Fruit fly (Drosophila melanogaster): ENCODE data around the gene Jon65Ai.

The Jon65Ai gene

DNA sequence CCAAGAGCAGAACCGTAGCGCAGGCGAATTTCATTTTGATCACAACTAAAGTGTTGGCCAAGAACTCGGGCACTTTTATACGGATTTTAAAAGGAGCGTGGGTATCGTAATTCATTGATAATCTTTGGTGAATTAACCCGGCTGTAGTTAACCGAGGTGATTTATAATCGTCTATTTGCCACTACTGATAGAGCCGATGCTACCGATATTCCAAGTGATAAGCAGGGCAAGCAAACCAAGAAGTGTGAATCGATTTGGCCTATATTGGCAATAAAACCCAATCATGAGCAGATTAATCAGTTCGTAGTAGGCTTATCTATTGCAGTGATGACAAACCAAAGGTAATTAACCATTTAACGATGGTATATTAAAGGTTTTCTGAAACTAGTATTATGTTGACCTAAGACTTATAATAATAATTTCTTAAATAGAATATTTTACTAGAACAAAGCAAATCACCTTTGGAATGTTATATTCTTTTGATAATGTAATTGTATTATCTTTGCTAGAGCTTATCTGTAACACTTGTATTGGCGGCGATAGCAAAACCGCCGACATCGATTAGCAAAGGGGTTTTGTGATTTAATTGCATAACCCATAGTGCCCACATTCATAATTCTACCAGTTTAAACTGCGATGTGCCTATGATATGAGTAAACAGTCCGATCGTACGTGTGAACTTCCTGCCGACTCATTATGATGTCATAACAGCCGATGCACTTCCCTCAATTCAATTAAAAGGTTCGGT is 8.8 kb upstream of the Jon65Ai start, which contains the start of gene CG10472:
TSS of gene CG10472 (minus strand) at position 51 of the 748 bp plus-strand sequence.
- TF ChIP-seq CG8478 (optimal IDR thresholded peaks at IDR 0.05) (no peak), CTCF (optimal IDR thresholded peaks at IDR 0.05) (no peak)

DNA sequence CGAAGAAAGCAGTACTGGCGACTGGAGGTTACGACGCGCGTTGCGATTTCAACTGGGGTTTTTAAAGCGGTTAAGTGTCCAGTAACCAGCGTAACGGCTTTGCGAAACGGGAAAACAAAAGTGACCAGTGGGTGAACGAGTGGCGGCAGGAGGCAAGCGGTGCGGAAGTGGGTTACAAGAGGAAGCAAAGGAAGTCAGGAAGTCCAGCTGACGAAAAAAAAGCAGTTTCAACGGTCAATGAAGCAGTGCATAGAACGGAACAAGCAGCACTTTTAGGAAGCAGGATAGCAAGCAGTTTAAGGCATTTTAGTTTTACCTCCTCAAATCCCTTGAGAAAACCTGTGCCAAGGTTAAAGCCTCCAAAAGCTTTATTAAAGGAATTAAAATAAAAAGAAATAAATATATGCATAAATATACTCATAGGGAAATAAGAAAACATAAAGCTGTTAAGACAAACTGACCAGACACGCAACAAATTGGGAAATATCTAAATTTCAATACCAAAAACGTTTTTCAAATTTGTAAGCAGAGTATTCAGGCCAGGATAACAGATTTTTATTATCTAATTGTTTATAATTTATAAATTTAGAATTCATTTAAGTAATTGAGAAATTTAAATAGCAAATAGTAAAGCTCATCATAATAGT is 4.9 kb upstream of the Jon65Ai start, which contains the start of gene CG6592:
TSS of gene CG6592 (plus strand) at position 597 of the 647 bp plus-strand sequence.
- TF ChIP-seq CTCF (optimal IDR thresholded peaks at IDR 0.05) (peak; percentile 61 to 65), CG8478 (optimal IDR thresholded peaks at IDR 0.05) (no peak)

DNA sequence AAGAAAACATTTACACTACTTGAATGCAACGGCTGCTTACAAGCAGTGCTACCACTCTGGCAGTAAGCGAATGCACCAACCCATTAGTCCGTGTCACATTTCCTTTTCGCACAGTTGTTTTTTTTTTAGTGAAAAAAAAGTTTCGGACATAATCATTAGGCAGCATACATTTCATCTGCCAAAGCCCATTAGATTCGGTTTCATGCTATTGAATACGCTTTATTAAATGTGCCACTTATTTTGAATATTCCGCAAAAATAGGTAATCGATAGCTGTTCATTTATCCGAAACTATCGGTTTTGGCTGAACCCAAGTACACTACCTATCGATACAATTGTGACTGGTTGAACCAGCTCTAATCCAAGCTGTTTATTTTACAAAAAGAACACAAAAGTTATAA is 560 bp upstream of the Jon65Ai start, which contains the start of gene tant:
TSS of gene tant (plus strand) at position 334 of the 400 bp plus-strand sequence.
- TF ChIP-seq CG8478 (optimal IDR thresholded peaks at IDR 0.05) (no peak), CTCF (optimal IDR thresholded peaks at IDR 0.05) (peak; percentile 52 to 62)

DNA sequence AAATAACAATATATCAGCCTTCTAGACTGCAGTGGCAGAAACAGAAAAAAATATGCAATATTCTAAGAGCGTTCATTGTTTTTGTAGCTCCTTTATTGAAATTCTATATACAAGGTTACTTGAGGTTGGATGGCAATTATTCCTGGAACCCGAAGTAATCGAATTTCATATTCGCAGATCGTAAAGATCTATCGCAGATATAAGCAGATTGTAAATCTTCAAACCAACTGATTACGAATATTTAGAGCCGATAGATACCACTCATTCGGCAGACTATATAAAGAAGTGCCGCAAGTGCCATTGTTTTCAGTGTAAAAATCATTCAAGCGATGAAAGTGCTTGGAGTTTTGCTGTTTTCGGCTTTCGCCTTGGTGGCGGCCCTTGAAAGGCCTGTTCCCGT is 2.2 kb downstream of the Jon65Ai start, which contains the start of gene Jon65Aii:
TSS of gene Jon65Aii (plus strand) at position 301 of the 400 bp plus-strand sequence.
- TF ChIP-seq CG8478 (optimal IDR thresholded peaks at IDR 0.05) (no peak), CTCF (optimal IDR thresholded peaks at IDR 0.05) (no peak)

DNA sequence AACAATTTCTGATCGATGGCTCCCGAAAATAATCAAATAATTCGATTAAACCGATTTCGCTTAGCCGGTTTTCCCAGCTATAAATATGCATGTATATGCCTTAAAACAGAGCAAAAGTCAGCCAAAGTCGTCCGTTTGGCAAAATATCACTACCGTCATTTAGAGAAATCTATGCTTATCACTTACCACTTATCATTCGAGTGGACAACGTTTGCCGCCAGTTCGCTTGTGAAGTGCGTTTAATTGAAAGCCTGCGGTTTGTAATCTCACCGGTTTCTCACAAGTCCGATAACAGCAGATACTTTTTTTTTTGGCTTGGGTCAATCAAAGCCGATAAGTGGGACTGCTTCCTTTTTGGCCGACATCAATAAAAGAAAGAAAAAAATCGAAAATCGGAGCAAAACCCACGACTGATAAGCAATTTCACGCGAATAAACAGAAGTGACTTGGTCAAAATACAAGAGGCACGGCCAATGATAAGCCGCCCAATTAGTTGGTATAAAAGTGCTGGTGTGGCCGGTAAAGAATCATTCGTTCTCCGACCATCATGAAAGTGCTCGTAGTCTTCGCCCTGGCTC is 3.9 kb downstream of the Jon65Ai start, which contains the start of gene Jon65Aiii:
TSS of gene Jon65Aiii (plus strand) at position 528 of the 578 bp plus-strand sequence.
- TF ChIP-seq CG8478 (optimal IDR thresholded peaks at IDR 0.05) (no peak), CTCF (optimal IDR thresholded peaks at IDR 0.05) (no peak)

DNA sequence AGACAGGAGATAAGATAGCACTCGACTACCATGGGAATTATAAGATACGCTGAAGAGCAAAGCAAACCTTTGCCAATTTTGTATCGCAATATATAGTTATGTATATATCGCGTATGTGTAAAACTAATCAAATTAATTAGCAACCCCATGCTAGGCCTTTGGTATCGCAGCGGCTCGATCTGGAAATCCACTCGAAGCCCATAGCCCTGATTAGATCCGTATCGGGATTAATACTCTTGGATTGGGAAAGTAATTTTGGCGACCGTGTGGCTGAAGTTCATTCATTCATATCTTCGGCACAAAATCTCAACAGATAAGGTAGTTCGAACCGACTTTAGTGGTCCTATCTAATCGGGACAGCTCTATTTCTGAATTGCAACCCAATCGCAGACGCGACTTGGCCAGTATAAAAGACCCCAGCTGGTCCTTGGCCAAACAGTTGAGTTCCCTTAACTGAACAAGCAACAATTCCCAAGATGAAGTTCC is 15.5 kb downstream of the Jon65Ai start, which contains the start of gene Jon65Aiv:
TSS of gene Jon65Aiv (plus strand) at position 436 of the 486 bp plus-strand sequence.
- TF ChIP-seq CTCF (optimal IDR thresholded peaks at IDR 0.05) (no peak), CG8478 (optimal IDR thresholded peaks at IDR 0.05) (no peak)

DNA sequence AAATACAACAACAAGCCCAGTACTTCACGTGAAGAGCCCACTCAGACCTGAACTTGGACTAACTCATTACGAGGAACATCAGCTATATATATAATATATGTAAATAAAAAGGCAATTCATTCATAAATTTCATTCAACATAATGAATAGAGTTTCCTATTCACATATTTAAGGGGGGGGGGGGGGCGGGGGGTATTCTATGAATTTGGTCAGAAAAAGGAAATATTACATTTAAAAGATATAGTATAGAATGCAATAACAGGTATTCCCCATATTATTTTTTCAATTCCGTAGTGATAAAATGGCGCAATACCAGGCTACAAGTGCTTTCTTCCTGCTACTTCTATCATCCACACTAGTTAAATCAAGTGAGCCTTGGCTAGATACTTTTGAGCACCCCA is 17.4 kb downstream of the Jon65Ai start, which contains the start of gene CG6462:
TSS of gene CG6462 (plus strand) at position 301 of the 400 bp plus-strand sequence.
- no peak for TF ChIP-seq CG8478 (optimal IDR thresholded peaks at IDR 0.05)
- no peak for TF ChIP-seq CTCF (optimal IDR thresholded peaks at IDR 0.05)

DNA sequence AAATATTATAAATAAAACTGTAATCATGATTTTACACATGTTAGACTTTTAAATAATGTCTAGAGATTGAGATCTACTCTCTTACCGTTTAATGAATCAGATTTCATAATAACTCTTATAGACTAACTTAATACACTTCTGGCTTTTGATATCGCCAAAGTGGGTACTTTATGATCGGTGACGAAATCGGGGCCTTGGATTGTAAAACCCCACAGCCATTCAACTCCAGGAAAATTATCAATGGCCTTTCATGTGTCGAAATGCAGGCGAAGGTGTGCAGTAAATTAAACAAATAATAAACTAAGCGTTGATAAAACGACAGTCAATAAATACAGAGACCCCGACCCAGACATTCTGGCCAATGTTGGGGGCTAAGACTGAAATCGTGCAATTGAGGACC is 18.1 kb downstream of the Jon65Ai start:
- no peak for TF ChIP-seq CTCF (optimal IDR thresholded peaks at IDR 0.05)
- no peak for TF ChIP-seq CG8478 (optimal IDR thresholded peaks at IDR 0.05)

DNA sequence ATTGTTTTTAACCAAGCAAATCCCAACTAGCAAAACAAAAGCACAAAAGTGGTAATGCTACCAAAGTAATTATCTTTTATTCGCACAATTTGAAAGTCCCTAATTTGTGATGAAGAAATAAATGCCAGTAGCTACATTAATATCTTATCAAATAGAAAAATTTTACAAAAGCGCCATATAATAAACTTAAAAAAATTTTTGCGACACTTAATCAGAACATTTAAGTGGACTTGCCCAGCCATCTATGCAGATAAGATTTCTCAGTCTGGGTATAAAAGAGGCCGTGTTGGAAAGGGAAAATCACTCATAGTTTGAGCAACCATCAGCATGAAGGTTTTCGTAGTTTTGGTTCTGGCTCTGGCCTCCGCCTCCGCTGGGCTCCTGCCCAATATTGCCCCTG is 19.3 kb downstream of the Jon65Ai start, which contains the start of gene yip7:
TSS of gene yip7 (plus strand) at position 301 of the 400 bp plus-strand sequence.
- TF ChIP-seq CTCF (optimal IDR thresholded peaks at IDR 0.05) (no peak), CG8478 (optimal IDR thresholded peaks at IDR 0.05) (no peak)

DNA sequence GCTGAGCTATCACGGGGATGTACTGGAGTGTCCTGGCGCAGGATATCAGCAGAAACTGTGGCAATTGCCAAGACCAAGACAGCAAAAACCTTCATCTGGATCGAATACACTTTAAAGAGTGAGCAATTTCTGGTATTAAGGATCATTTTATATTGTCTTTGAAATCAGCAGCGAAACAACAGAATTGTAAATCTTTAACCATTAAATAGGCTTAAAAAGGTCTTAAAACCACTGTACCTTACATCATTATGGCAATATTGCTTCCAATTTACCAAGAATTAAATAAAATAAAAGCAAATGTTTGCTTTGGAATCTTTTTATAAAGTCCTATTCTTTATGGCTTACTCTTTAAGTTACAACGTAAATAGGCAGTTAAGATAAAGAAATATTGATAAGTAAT is 19.7 kb downstream of the Jon65Ai start, which contains the start of gene CG10477:
TSS of gene CG10477 (minus strand) at position 101 of the 400 bp plus-strand sequence.
- TF ChIP-seq CG8478 (optimal IDR thresholded peaks at IDR 0.05), result no peak
- no peak for TF ChIP-seq CTCF (optimal IDR thresholded peaks at IDR 0.05)

DNA sequence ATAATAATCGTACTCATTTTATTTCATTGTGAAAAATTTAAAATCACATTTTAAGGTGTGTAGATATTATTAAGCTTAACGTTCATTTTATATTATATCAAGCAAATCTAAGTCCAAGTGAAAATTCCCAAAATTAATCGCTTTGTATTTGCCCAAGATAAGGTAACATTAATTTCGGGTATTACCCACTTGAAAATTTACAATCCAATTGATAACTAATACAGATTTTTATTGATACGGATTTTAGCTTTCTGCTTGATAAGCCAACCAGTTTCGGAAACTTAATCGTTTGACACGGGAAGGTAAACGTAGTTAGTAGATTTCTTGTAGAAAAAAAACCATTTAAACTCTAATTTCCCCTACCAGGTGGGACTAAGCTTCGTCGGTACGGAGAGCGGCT is 21.2 kb downstream of the Jon65Ai start:
- TF ChIP-seq CTCF (optimal IDR thresholded peaks at IDR 0.05), result no peak
- TF ChIP-seq CG8478 (optimal IDR thresholded peaks at IDR 0.05), result no peak

DNA sequence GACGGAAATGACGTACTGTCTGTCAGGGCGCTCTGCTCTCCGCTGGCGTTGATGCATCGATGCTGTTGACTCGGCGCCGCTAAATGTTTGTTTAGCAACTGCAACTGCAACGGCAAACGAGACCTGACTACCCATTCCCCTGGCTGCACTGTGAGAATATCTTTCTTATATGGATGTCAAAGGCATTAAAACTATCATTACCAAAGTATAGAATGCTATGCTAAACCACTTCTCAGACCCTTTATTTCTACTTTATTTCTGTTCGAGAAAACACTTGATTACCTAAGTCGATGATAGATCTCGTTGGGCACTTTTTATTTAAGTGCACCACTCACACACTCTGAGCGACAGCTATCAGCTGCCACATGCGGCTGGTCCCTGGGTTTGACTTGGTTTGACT is 32.1 kb downstream of the Jon65Ai start:
- TF ChIP-seq CTCF (optimal IDR thresholded peaks at IDR 0.05) (no peak), CG8478 (optimal IDR thresholded peaks at IDR 0.05) (no peak)

DNA sequence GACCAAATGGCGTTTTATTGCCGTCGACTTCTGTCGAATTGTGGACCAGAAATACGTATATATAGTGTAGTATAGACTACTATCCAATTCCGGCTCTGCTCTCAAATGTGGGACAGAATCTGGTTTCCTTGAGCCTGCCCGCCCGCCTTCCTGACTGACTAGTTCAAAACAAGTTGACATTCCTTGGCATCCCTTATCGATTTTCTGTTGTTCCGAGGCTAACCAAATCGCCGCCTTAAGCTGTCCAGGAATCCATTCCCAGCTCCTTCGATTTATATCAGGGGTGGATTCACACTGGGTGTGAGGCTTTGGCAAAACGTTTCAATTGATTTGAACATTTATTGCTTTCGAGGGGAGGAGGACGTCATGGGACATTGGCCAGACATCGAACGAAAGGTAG is 41.3 kb downstream of the Jon65Ai start:
- TF ChIP-seq CG8478 (optimal IDR thresholded peaks at IDR 0.05) (no peak), CTCF (optimal IDR thresholded peaks at IDR 0.05) (no peak)

DNA sequence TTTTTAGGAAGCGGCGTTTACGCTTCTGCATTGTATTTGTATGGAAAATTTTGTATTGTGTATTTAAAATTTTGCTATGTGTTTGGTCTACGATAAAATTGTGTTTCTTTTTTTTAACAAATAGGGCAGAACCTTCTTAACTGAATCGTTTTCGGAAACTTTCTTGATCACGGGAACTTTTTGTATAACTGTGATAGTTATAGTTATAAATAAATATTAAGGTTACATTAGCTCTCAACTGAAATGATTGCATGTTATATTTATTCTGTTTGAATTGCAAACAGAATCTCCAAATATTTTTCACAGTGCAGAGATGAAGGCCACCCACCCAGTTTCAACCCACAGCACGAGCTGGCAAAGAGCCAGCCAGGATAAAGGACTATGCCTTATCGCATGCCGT is 43.3 kb downstream of the Jon65Ai start, which contains the start of gene alphaKap4:
TSS of gene alphaKap4 (minus strand) at position 101 of the 400 bp plus-strand sequence.
- no peak for TF ChIP-seq CTCF (optimal IDR thresholded peaks at IDR 0.05)
- TF ChIP-seq CG8478 (optimal IDR thresholded peaks at IDR 0.05), result no peak

Measured in S2 (cell line).